Worm (Caenorhabditis elegans) whole organism, young adult: ENCODE data around the gene rpap-2.

ENCODE experiments used
- lin-35 ChIP-seq, 3 experiments: fragments of 150-350 bp in 2 of 3; sonication (generic microtip) in 1 of 3; optimal IDR thresholded peaks; 2 replicates each; lab custom pipeline; 2014 to 2018; ENCODE audit warnings: missing biosample characterization in 3 of 3, missing genetic modification characterization in 3 of 3, missing genetic modification reagents in 3 of 3
- snpc-4 ChIP-seq, 5 experiments: fragments of 150-350 bp in 1 of 5; sonication (generic microtip) in 4 of 5; optimal IDR thresholded peaks; 2 replicates each; lab custom pipeline; 2014 to 2018; ENCODE audit warnings: missing genetic modification characterization in 5 of 5, missing biosample characterization in 3 of 5, antibody characterized with exemption in 2 of 5, mild to moderate bottlenecking in 2 of 5, missing compliant biosample characterization in 2 of 5, missing genotype in 2 of 5, moderate library complexity in 2 of 5, missing genetic modification reagents in 1 of 5
- ztf-22 ChIP-seq: fragments of 200-800 bp; sonication (Bioruptor generic); optimal IDR thresholded peaks from 2 replicates; lab custom pipeline; 2018; ENCODE audit warnings: mild to moderate bottlenecking, missing genetic modification characterization, moderate library complexity, missing compliant biosample characterization

- TF ChIP-seq ztf-22 (GFP tag; lab: Kevin White, UChicago) = no peak
- no peak for TF ChIP-seq lin-35 (GFP tag; optimal IDR thresholded peaks at IDR 0.05; lab: Kevin White, UChicago)
- no peak for TF ChIP-seq snpc-4 (GFP tag; optimal IDR thresholded peaks at IDR 0.05; lab: Kevin White, UChicago)
- TF ChIP-seq snpc-4 (tag; optimal IDR thresholded peaks at IDR 0.05; lab: Kevin White, UChicago) = no peak
Measured at ce11 chrIII:8996686-8997085, 28.9 kb downstream of the rpap-2 start, which contains the start of gene skat-1.
